Worm (Caenorhabditis elegans) whole organism, L2 larva: ENCODE data around the gene T24D5.4.

Source experiments
- C34F6.9 ChIP-seq: fragments of 150-350 bp; optimal IDR thresholded peaks from 2 replicates; lab custom pipeline; 2014; ENCODE audit warnings: missing biosample characterization, missing genetic modification characterization
- F13H6.1 ChIP-seq: sonication (generic microtip); optimal IDR thresholded peaks from 2 replicates; lab custom pipeline; 2016; ENCODE audit warnings: missing genetic modification characterization, missing compliant biosample characterization
- elt-3 ChIP-seq: sonication (generic microtip); optimal IDR thresholded peaks from 2 replicates; lab custom pipeline; 2017; ENCODE audit warnings: missing biosample characterization, missing genetic modification characterization
- nhr-237 ChIP-seq: fragments of 150-350 bp; optimal IDR thresholded peaks from 2 replicates; lab custom pipeline; 2014; ENCODE audit warnings: missing biosample characterization, missing genetic modification characterization
- nhr-25 ChIP-seq: fragments of 150-350 bp; sonication (generic microtip); optimal IDR thresholded peaks from 3 replicates; lab custom pipeline; 2014; ENCODE audit warnings: missing biosample characterization, missing genetic modification characterization
- snpc-4 ChIP-seq: fragments of 150-350 bp; optimal IDR thresholded peaks from 2 replicates; lab custom pipeline; 2014; ENCODE audit warnings: missing biosample characterization, missing genetic modification characterization
- unc-62 ChIP-seq: fragments of 150-350 bp; optimal IDR thresholded peaks from 2 replicates; lab custom pipeline; 2014; ENCODE audit warnings: missing biosample characterization, missing genetic modification reagents, missing genetic modification characterization
- ztf-11 ChIP-seq: sonication (generic microtip); optimal IDR thresholded peaks from 2 replicates; lab custom pipeline; 2017; ENCODE audit warnings: missing biosample characterization, missing genetic modification characterization

- TF ChIP-seq unc-62 (GFP tag; lab: Kevin White, UChicago) (no peak), nhr-237 (no peak), snpc-4 (tag; lab: Kevin White, UChicago) (no peak), ztf-11 (tag; lab: Kevin White, UChicago) (no peak), nhr-25 (tag; lab: Kevin White, UChicago) (no peak), elt-3 (no peak), F13H6.1 (tag; lab: Kevin White, UChicago) (no peak), C34F6.9 (tag; lab: Kevin White, UChicago) (no peak)
Observed at ce11 chrX:12632657-12633056, 35.7 kb downstream of the T24D5.4 start.
